Worm (Caenorhabditis elegans) whole organism, dauer: Measurements from ENCODE around the gene C18D11.6.

Source experiments
- unc-62 ChIP-seq: sonication (generic microtip); optimal IDR thresholded peaks from 2 replicates; lab custom pipeline; 2017; ENCODE audit warnings: missing biosample characterization, missing genetic modification reagents, missing genetic modification characterization

The C18D11.6 gene

DNA sequence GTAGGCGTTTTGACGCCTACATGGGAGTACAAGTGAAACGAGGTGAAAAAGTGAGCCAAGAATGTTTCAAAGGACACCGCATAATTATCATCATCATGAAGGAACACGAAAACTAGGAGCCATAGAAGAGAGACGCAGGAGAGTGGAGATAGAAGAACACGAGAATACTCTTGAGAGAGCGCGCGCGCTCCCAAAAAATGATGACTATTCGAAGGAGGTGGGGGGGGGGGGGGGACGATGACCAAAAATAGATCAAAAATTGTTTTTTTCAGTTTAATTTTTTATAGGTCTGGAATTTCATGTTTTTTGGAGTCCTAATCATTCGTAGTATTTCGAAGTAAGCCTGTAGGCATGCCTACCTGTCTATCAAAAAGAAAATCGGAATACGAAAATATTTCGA lies 26.4 kb downstream of the C18D11.6 start:
- TF ChIP-seq unc-62 (GFP tag; lab: Kevin White, UChicago) = no peak

ce11 chrIII:11841728-11842127 lies 31.4 kb downstream of the C18D11.6 start:
- no peak for TF ChIP-seq unc-62 (GFP tag; lab: Kevin White, UChicago)

ce11 chrIII:11843007-11843406 lies 32.7 kb downstream of the C18D11.6 start:
- no peak for TF ChIP-seq unc-62 (GFP tag; lab: Kevin White, UChicago)

ce11 chrIII:11846365-11846764 lies 36.0 kb downstream of the C18D11.6 start, which contains the start of gene ntl-3:
Gene ntl-3, minus strand, starts transcription at chrIII:11846465.
- no peak for TF ChIP-seq unc-62 (GFP tag; lab: Kevin White, UChicago)

DNA sequence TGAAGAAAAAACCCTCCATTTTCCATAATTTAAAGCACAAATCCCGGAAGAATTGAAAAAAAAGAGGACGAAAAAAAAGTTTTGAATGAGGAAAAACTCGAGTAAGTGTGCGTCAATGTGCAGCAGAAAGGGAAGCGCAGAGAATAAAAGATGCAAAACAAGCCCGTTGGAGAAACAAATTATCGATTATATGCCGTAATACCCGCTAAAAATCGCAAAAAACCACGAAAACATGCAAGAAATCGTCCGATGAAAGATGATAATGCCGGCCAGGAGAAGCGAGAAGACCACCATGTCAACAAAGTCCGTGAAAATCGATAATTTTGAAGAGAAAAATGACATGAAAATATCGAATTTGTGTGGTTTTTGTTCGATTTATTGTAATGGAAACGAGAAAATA lies 36.7 kb downstream of the C18D11.6 start:
- no peak for TF ChIP-seq unc-62 (GFP tag; lab: Kevin White, UChicago)

- no peak for TF ChIP-seq unc-62 (GFP tag; lab: Kevin White, UChicago)
These were observed 37.4 kb downstream of the C18D11.6 start, which contains the start of gene mif-1 for ce11 chrIII:11847658-11848202. Gene mif-1, plus strand, starts transcription at chrIII:11848152.

DNA sequence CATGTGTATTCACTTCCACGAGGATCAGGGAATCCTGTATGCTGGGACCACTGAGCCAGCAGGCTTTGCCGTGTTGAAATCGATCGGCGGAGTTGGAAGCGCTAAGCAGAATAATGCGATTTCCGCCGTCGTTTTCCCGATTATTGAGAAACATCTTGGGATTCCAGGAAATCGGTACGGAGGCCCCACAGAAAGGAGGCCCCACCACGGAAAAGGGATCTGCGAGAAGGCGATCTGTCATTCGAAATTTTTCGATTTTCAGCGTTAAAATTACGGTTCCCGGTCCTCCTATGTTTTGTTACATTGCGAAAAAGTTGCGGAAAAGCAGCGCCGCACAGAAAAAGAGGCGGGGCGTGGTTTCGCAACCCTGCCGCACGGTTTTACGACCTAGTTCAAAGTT lies 38.0 kb downstream of the C18D11.6 start:
- TF ChIP-seq unc-62 (GFP tag; lab: Kevin White, UChicago) = no peak

DNA sequence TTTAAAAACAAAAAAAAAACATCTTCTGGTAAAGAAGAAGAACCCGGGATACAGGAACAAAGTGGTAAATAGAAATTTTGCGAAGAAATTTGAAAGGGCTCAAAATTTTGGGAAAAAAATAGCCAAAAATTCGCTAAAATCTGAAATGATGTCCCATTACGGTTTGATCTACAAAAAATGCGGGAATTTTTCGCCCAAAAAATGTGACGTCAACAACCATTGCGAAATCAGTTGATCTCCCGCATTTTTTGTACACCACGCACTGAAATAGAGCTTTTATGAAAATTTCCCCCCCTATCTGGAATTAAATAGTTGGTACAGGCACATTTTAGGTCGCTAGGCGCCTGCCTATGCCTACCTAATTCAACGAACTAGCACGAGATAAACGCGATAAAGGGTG lies 39.2 kb downstream of the C18D11.6 start:
- TF ChIP-seq unc-62 (GFP tag; lab: Kevin White, UChicago) = no peak

DNA sequence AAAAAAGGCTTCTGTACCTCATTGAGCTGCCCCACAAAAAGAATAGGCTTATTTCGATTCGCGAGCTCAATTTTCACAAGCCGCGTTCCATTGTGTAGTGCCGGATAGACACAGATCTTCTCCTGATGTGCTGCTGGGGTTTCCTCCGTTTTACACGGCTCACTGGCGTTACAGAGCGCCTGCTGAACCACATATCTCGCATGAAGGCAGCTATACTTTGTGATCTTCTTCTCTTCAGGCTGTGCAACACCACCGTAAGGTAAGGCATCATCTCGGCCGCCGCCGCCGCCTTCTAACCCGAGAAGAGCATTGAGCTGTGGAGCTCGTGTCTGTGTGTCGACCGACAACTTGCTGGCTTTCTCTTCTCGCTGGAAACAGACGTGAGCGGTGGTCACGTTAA lies 43.2 kb downstream of the C18D11.6 start:
- no peak for TF ChIP-seq unc-62 (GFP tag; lab: Kevin White, UChicago)

ce11 chrIII:11856852-11857251 lies 46.5 kb downstream of the C18D11.6 start:
- TF ChIP-seq unc-62 (GFP tag; lab: Kevin White, UChicago) = no peak
